Fruit fly (Drosophila melanogaster) whole organism, pupa: Measurements from ENCODE around the gene CG6126.

Experiments used
- CG10348 ChIP-seq: fragments of 200-800 bp; sonication (Bioruptor generic); IDR thresholded peaks from 2 replicates; pipeline ENCODE4 v1.3.6; 2022; ENCODE audit warnings: missing biosample characterization, missing genetic modification characterization
- Ets98B ChIP-seq: fragments of 200-800 bp; sonication (Bioruptor generic); IDR thresholded peaks from 2 replicates; pipeline ENCODE4 v1.3.6; 2022; ENCODE audit warnings: missing biosample characterization, missing genetic modification characterization
- Pif1B ChIP-seq: fragments of 200-800 bp; sonication (Bioruptor generic); optimal IDR thresholded peaks from 3 replicates; lab custom pipeline; 2016; ENCODE audit warnings: missing biosample characterization, missing genetic modification characterization

- no peak for TF ChIP-seq CG10348 (GFP tag; lab: Robert Waterston, UW)
- no peak for TF ChIP-seq Ets98B (GFP tag; lab: Robert Waterston, UW)
- no peak for TF ChIP-seq Pif1B (GFP tag; lab: Kevin White, UChicago)
Measured at dm6 chr3R:16180476-16181070, 22.3 kb downstream of the CG6126 start, which contains the start of gene CG8927.
